Fruit fly (Drosophila melanogaster) whole organism, prepupa: ENCODE data around the gene RhoGAP71E.

Experiments used
- CG15336 ChIP-seq: fragments of 200-800 bp; sonication (Bioruptor generic); IDR thresholded peaks from 2 replicates; pipeline ENCODE4 v1.3.6; 2022; ENCODE audit warnings: missing biosample characterization, missing genetic modification characterization
- CG16779 ChIP-seq: fragments of 200-800 bp; sonication (Bioruptor generic); optimal IDR thresholded peaks from 3 replicates; lab custom pipeline; 2017; ENCODE audit warnings: missing biosample characterization, mild to moderate bottlenecking, missing genetic modification characterization
- CG6808 ChIP-seq: fragments of 200-800 bp; sonication (Bioruptor generic); optimal IDR thresholded peaks from 3 replicates; lab custom pipeline; 2017; ENCODE audit warnings: missing biosample characterization, missing genetic modification characterization, mild to moderate bottlenecking, moderate library complexity, missing genetic modification reagents
- CG7368 ChIP-seq: fragments of 200-800 bp; sonication (Bioruptor generic); optimal IDR thresholded peaks from 3 replicates; lab custom pipeline; 2016; ENCODE audit warnings: missing biosample characterization, missing genetic modification characterization
- Ets21C ChIP-seq: fragments of 200-800 bp; sonication (Bioruptor generic); optimal IDR thresholded peaks from 3 replicates; lab custom pipeline; 2016; ENCODE audit warnings: missing biosample characterization, missing genetic modification characterization
- dac ChIP-seq: fragments of 200-800 bp; sonication (Bioruptor generic); optimal IDR thresholded peaks from 2 replicates; lab custom pipeline; 2017; ENCODE audit warnings: missing biosample characterization, mild to moderate bottlenecking, missing genetic modification characterization
- net ChIP-seq: fragments of 200-800 bp; sonication (Bioruptor generic); optimal IDR thresholded peaks from 3 replicates; lab custom pipeline; 2016; ENCODE audit warnings: missing biosample characterization, missing genetic modification characterization

- no peak for TF ChIP-seq dac (GFP tag; lab: Kevin White, UChicago)
- TF ChIP-seq CG16779 (tag; lab: Kevin White, UChicago): no peak
- TF ChIP-seq net (GFP tag; lab: Kevin White, UChicago): no peak
- no peak for TF ChIP-seq Ets21C (GFP tag; lab: Kevin White, UChicago)
- TF ChIP-seq CG15336: no peak
- TF ChIP-seq CG7368: no peak
- TF ChIP-seq CG6808 (GFP tag; lab: Kevin White, UChicago): no peak
These were observed 4.7 kb downstream of the RhoGAP71E start for dm6 chr3L:15593399-15593798.
